Worm (Caenorhabditis elegans): ENCODE data around the gene W09C2.8.

The W09C2.8 gene

DNA sequence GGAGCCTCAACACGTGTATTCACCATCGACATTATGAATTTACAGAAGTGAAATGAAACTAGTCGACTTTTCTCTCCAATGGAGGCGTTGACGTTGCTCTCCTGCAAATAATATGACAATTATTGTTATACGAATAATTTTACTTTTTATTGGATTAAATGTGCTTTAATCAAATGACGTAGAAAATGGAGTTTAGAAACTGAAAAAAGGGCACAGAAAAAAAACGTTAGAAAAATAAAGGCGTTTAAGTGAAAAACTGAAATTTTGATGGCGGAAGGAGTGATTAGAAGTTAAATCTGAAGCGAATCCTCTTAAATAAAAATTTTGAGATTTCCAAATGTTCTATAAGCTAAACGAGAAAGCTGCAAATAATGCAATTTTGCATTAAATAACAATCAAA is 44.2 kb downstream of the W09C2.8 start, which contains the start of gene npr-2:
npr-2 (minus strand) TSS at position 101 of the 400 bp plus-strand sequence.
- TF ChIP-seq ceh-30 (tag; optimal IDR thresholded peaks at IDR 0.05) (no peak), npax-4 (tag; optimal IDR thresholded peaks at IDR 0.05) (no peak), sdc-2 (tag; optimal IDR thresholded peaks at IDR 0.05) (no peak), ztf-16 (tag; optimal IDR thresholded peaks at IDR 0.05) (no peak), K09A11.1 (tag; optimal IDR thresholded peaks at IDR 0.05; ENCODE audit: insufficient read depth) (no peak), hlh-15 (tag; optimal IDR thresholded peaks at IDR 0.05) (no peak), pax-1 (tag; optimal IDR thresholded peaks at IDR 0.05) (no peak), eyg-1 (tag; optimal IDR thresholded peaks at IDR 0.05) (no peak), pha-2 (tag; optimal IDR thresholded peaks at IDR 0.05) (no peak), lin-11 (tag; optimal IDR thresholded peaks at IDR 0.05) (no peak), unc-3 (GFP tag; conservative IDR thresholded peaks at IDR 0.05) (no peak), unc-3 (tag; optimal IDR thresholded peaks at IDR 0.05) (no peak), nhr-232 (tag; optimal IDR thresholded peaks at IDR 0.05) (no peak), ceh-6 (GFP tag; optimal IDR thresholded peaks at IDR 0.05) (no peak), madf-2 (tag; optimal IDR thresholded peaks at IDR 0.05) (no peak), tbx-2 (tag; optimal IDR thresholded peaks at IDR 0.05) (no peak), ceh-19 (GFP tag; optimal IDR thresholded peaks at IDR 0.05) (no peak), elt-4 (tag; optimal IDR thresholded peaks at IDR 0.05) (no peak), nfya-1 (tag; optimal IDR thresholded peaks at IDR 0.05) (no peak), ets-4 (tag; optimal IDR thresholded peaks at IDR 0.05) (no peak)
